Worm (Caenorhabditis elegans) whole organism, L4 larva: ENCODE data around the gene B0361.14.

ENCODE experiments used
- aha-1 ChIP-seq: fragments of 150-350 bp; peaks from one replicate; lab custom pipeline; 2014; ENCODE audit warnings: missing biosample characterization, missing genetic modification characterization
- ama-1 ChIP-seq: fragments of 150-350 bp; optimal IDR thresholded peaks from 2 replicates; lab custom pipeline; 2014; ENCODE audit warnings: inconsistent platforms, mixed read lengths
- lin-1 ChIP-seq: fragments of 200-800 bp; sonication (Bioruptor generic); IDR thresholded peaks from 2 replicates; pipeline ENCODE4 v1.3.6; 2022; ENCODE audit warnings: missing genetic modification reagents, missing genetic modification characterization, missing compliant biosample characterization
- lin-29 ChIP-seq: fragments of 200-800 bp; sonication (Bioruptor generic); IDR thresholded peaks from 2 replicates; pipeline ENCODE4 v1.3.6; 2022; ENCODE audit warnings: missing genetic modification reagents, missing genetic modification characterization, missing compliant biosample characterization
- mdl-1 ChIP-seq, 2 experiments: fragments of 150-350 bp in 1 of 2; sonication (generic microtip) in 1 of 2; optimal IDR thresholded peaks; 2 replicates each; lab custom pipeline; 2014 to 2017; ENCODE audit warnings: missing biosample characterization in 2 of 2, missing genetic modification characterization in 2 of 2
- nhr-10 ChIP-seq: fragments of 150-350 bp; optimal IDR thresholded peaks from 2 replicates; lab custom pipeline; 2014; ENCODE audit warnings: missing biosample characterization, missing genetic modification characterization
- nhr-237 ChIP-seq: sonication (generic microtip); optimal IDR thresholded peaks from 2 replicates; lab custom pipeline; 2017; ENCODE audit warnings: missing biosample characterization, missing genetic modification characterization
- nhr-76 ChIP-seq: fragments of 150-350 bp; optimal IDR thresholded peaks from 2 replicates; lab custom pipeline; 2014; ENCODE audit warnings: missing biosample characterization, missing genetic modification characterization
- pha-4 ChIP-seq, 2 experiments: fragments of 150-350 bp in 1 of 2; fragments of 200-800 bp in 1 of 2; sonication (Bioruptor generic) in 1 of 2; IDR thresholded peaks in 1 of 2; optimal IDR thresholded peaks in 1 of 2; 2 replicates each; pipeline versions ENCODE4 v1.3.6 to Lab custom; 2014 to 2022; ENCODE audit warnings: missing genetic modification characterization in 2 of 2, missing genetic modification reagents in 2 of 2, missing biosample characterization in 1 of 2, missing compliant biosample characterization in 1 of 2
- pqm-1 ChIP-seq: sonication (generic microtip); optimal IDR thresholded peaks from 2 replicates; lab custom pipeline; 2017; ENCODE audit warnings: missing biosample characterization, missing genetic modification characterization
- snpc-4 ChIP-seq: fragments of 150-350 bp; optimal IDR thresholded peaks from 2 replicates; lab custom pipeline; 2014; ENCODE audit warnings: missing biosample characterization, missing genetic modification characterization
- spr-1 ChIP-seq: sonication (generic microtip); optimal IDR thresholded peaks from 2 replicates; lab custom pipeline; 2016; ENCODE audit warnings: mild to moderate bottlenecking, missing genetic modification characterization, missing compliant biosample characterization
- ztf-11 ChIP-seq: fragments of 150-350 bp; optimal IDR thresholded peaks from 2 replicates; lab custom pipeline; 2014; ENCODE audit warnings: missing biosample characterization, missing genetic modification characterization

ce11 chrIII:7301668-7302067 lies 2.3 kb upstream of the B0361.14 start:
- TF ChIP-seq ztf-11 (tag; lab: Kevin White, UChicago) (no peak), pha-4 (GFP tag; IDR thresholded peaks at IDR 0.05; lab: Robert Waterston, UW) (no peak), pha-4 (tag; optimal IDR thresholded peaks at IDR 0.05; lab: Kevin White, UChicago) (no peak), spr-1 (tag; lab: Kevin White, UChicago) (no peak), lin-1 (GFP tag; lab: Robert Waterston, UW) (no peak), nhr-10 (tag; lab: Kevin White, UChicago) (no peak), nhr-76 (no peak), mdl-1 (tag; optimal IDR thresholded peaks at IDR 0.05; lab: Kevin White, UChicago) (no peak), nhr-237 (tag; lab: Kevin White, UChicago) (no peak), snpc-4 (no peak), aha-1 (no peak), ama-1 (lab: Kevin White, UChicago) (no peak), lin-29 (GFP tag; lab: Robert Waterston, UW) (no peak), pqm-1 (tag; lab: Kevin White, UChicago) (no peak)
